Fruit fly (Drosophila melanogaster): ENCODE data around the gene CG5096.
A peak's percentile ranks its signal among the peaks of the same experiment; 100 is the strongest.

DNA sequence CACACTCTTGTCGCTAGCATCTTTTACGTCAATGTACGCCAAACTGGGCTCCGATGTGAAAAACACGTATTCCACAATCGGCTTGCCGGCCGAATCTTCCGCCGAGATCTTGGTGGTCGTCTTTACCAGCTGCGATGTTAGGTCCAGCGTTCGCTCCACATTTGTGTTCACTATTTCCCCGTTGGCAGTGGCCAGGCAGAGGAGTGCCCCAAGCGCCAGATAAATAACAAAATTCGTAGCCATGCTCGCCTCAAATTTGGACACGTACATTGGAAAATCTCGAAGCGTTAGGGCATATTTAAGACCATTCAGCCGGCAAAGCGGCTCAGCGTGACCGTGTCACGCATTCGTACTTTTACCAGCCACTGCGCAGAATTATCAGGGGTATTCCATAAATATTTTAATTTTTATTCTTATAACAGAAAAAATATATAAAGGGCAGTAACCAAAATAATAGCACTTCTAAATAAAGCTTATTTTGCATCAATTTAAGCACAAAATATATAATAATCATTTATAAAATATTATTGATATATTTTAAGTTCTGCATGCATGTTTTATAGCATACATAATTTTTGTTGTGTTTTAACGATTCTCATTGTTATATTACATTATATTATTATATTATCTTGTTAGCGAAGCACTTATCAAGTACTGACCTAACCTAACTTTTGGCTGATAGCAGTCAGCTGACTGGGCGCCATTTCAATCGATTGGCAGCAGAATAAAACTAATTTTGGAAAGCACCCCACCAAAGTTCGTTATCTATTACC is 6.4 kb upstream of the CG5096 start, which contains the start of the genes CG33303 and dpr19:
- TF ChIP-seq OdsH (GFP tag; optimal IDR thresholded peaks at IDR 0.05) (peak; percentile 18), Myc (optimal IDR thresholded peaks at IDR 0.05) (no peak), h (GFP tag; optimal IDR thresholded peaks at IDR 0.05) (no peak), woc (GFP tag; optimal IDR thresholded peaks at IDR 0.05) (no peak)
